Fruit fly (Drosophila melanogaster): ENCODE measurements around the gene tgy.

DNA sequence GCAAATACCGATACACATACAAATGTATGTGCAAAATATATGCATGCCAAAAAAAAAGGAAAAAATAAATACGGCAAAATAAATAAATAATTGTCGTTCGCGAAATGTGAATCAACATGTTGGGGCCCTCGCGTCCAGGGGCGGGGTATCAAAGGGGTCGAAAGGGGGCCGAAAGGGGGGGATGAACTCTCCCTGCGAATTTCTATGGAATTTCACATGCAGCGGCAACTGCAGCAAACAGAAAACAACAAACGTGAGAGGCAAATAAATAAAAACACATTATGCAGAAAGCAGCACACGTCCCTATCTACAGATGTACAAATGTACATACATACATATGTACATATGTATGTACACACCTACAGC is 22.4 kb upstream of the tgy start:
- TF ChIP-seq CG7368 (GFP tag; optimal IDR thresholded peaks at IDR 0.05) (no peak), Hr4 (GFP tag; optimal IDR thresholded peaks at IDR 0.05) (no peak), vri (GFP tag; optimal IDR thresholded peaks at IDR 0.05) (no peak), Hr39 (GFP tag; optimal IDR thresholded peaks at IDR 0.05) (no peak), CG6808 (GFP tag; optimal IDR thresholded peaks at IDR 0.05) (no peak), topi (GFP tag; optimal IDR thresholded peaks at IDR 0.05) (no peak), Ets21C (GFP tag; optimal IDR thresholded peaks at IDR 0.05) (no peak), CG6276 (GFP tag; optimal IDR thresholded peaks at IDR 0.05) (no peak), CG1621 (tag; optimal IDR thresholded peaks at IDR 0.05) (no peak)
